Fruit fly (Drosophila melanogaster): ENCODE results near the gene CG3430.
A peak's percentile ranks its signal among the peaks of the same experiment; 100 is the strongest.

CG3430 gene

dm6 chr2L:6968013-6968517 is 11.3 kb downstream of the CG3430 start (continued):
- TF ChIP-seq CG1792 (GFP tag; optimal IDR thresholded peaks at IDR 0.05) (peak; percentile 35), CG5953 (GFP tag; IDR thresholded peaks at IDR 0.05) (peak; percentile 64), CG13287 (GFP tag; IDR thresholded peaks at IDR 0.05; ENCODE audit: partially characterized antibody) (peak; percentile 83), CG5245 (GFP tag; optimal IDR thresholded peaks at IDR 0.05) (peak; percentile 26), Med (GFP tag) (peak; percentile 95), Antp (GFP tag; optimal IDR thresholded peaks at IDR 0.05) (peak; percentile 56), Deaf1 (tag; optimal IDR thresholded peaks at IDR 0.05) (peak; percentile 30), prd (optimal IDR thresholded peaks at IDR 0.05) (no peak), prd (GFP tag; IDR thresholded peaks at IDR 0.05) (peak; percentile 23; the same call in 1 of the 3 replicates), fd3F (GFP tag; optimal IDR thresholded peaks at IDR 0.05) (no peak), seq (GFP tag; IDR thresholded peaks at IDR 0.05) (peak; percentile 16; the same call in 1 of the 2 replicates), Side (GFP tag; optimal IDR thresholded peaks at IDR 0.05) (peak; percentile 37), Dip2 (GFP tag; IDR thresholded peaks at IDR 0.05) (no peak), CG17568 (GFP tag; optimal IDR thresholded peaks at IDR 0.05) (no peak), luna (GFP tag; optimal IDR thresholded peaks at IDR 0.05) (peak; percentile 10), HmgD (GFP tag; optimal IDR thresholded peaks at IDR 0.05) (peak; percentile 8), dysf (GFP tag; IDR thresholded peaks at IDR 0.05) (peak; percentile 48; the same call in 1 of the 3 replicates), MTF-1 (GFP tag; optimal IDR thresholded peaks at IDR 0.05; ENCODE audit: borderline replicate concordance) (no peak), Bgb (GFP tag; IDR thresholded peaks at IDR 0.05; ENCODE audit: partially characterized antibody) (peak; percentile 75), Mad (GFP tag; optimal IDR thresholded peaks at IDR 0.05) (peak; percentile 3), dati (GFP tag; IDR thresholded peaks at IDR 0.05) (no peak), NK7.1 (GFP tag; optimal IDR thresholded peaks at IDR 0.05) (peak; percentile 53), fu2 (GFP tag; optimal IDR thresholded peaks at IDR 0.05) (peak; percentile 61), CG9437 (GFP tag; optimal IDR thresholded peaks at IDR 0.05) (peak; percentile 60), ATbp (GFP tag; optimal IDR thresholded peaks at IDR 0.05) (peak; percentile 10), YL-1 (GFP tag; optimal IDR thresholded peaks at IDR 0.05) (peak; percentile 22), NfI (GFP tag; optimal IDR thresholded peaks at IDR 0.05) (peak; percentile 34), Camta (GFP tag; optimal IDR thresholded peaks at IDR 0.05) (peak; percentile 47), btn (GFP tag; optimal IDR thresholded peaks at IDR 0.05) (no peak), H15 (GFP tag; IDR thresholded peaks at IDR 0.05) (no peak), crp (GFP tag; optimal IDR thresholded peaks at IDR 0.05) (peak in 1 of 2 experiments; percentile 34), ap (GFP tag; IDR thresholded peaks at IDR 0.05) (no peak), CG6813 (GFP tag; optimal IDR thresholded peaks at IDR 0.05) (peak; percentile 6), yki (optimal IDR thresholded peaks at IDR 0.05) (no peak), Gug (GFP tag; IDR thresholded peaks at IDR 0.05) (peak; percentile 67), CG6765 (GFP tag; optimal IDR thresholded peaks at IDR 0.05) (no peak), trem (tag; optimal IDR thresholded peaks at IDR 0.05) (peak; percentile 29), gcm2 (GFP tag; optimal IDR thresholded peaks at IDR 0.05) (no peak), CG9215 (GFP tag; IDR thresholded peaks at IDR 0.05) (no peak; the same call in 1 of the 2 replicates), D19A (tag; optimal IDR thresholded peaks at IDR 0.05) (peak; percentile 32), bab2 (GFP tag; optimal IDR thresholded peaks at IDR 0.05) (peak; percentile 57), CG12744 (GFP tag; optimal IDR thresholded peaks at IDR 0.05) (no peak), Eip74EF (GFP tag; optimal IDR thresholded peaks at IDR 0.05) (peak in 1 of 2 experiments; percentile 26), pita (GFP tag; optimal IDR thresholded peaks at IDR 0.05) (no peak), Chrac-16 (GFP tag; optimal IDR thresholded peaks at IDR 0.05) (peak; percentile 22), BtbVII (GFP tag; optimal IDR thresholded peaks at IDR 0.05) (peak; percentile 24), CG15479 (GFP tag; optimal IDR thresholded peaks at IDR 0.05) (no peak), Xbp1 (GFP tag; optimal IDR thresholded peaks at IDR 0.05) (peak; percentile 49), CG6272 (GFP tag; IDR thresholded peaks at IDR 0.05) (no peak; the same call in 1 of the 2 replicates), CG14965 (GFP tag; optimal IDR thresholded peaks at IDR 0.05; ENCODE audit: borderline replicate concordance) (no peak), pfk (GFP tag; optimal IDR thresholded peaks at IDR 0.05) (no peak)

Data from whole organism, embryonic.